Fruit fly (Drosophila melanogaster) whole organism, wandering third instar larva: Measurements from ENCODE around the gene ND-B17.2.
A peak's percentile ranks its signal among the peaks of the same experiment; 100 is the strongest.

Experiments used
- CG32264 ChIP-seq: fragments of 200-800 bp; sonication (Bioruptor generic); optimal IDR thresholded peaks from 2 replicates; lab custom pipeline; 2016; ENCODE audit warnings: missing biosample characterization, missing genetic modification characterization
- CG9705 ChIP-seq: fragments of 200-800 bp; sonication (Bioruptor generic); optimal IDR thresholded peaks from 2 replicates; lab custom pipeline; 2018; ENCODE audit warnings: missing biosample characterization, mild to moderate bottlenecking, missing genetic modification characterization
- CrebA ChIP-seq: fragments of 200-800 bp; sonication (Bioruptor generic); optimal IDR thresholded peaks from 2 replicates; lab custom pipeline; 2016; ENCODE audit warnings: missing biosample characterization, mild to moderate bottlenecking, missing genetic modification characterization, borderline replicate concordance
- Dfd ChIP-seq: fragments of >200 bp; optimal IDR thresholded peaks from 2 replicates; lab custom pipeline; 2017; ENCODE audit warnings: missing biosample characterization, missing genetic modification characterization
- Dif ChIP-seq: fragments of 200-275, 200-300 bp; sonication (Bioruptor generic); optimal IDR thresholded peaks from 2 replicates; lab custom pipeline; 2018; ENCODE audit warnings: missing biosample characterization, missing genetic modification characterization; ENCODE audit not compliant: partially characterized antibody
- GATAd ChIP-seq: sonication (Bioruptor generic); optimal IDR thresholded peaks from 2 replicates; lab custom pipeline; 2016; ENCODE audit warnings: missing biosample characterization, missing genetic modification characterization
- HLH106 ChIP-seq: fragments of 200-800 bp; optimal IDR thresholded peaks from 3 replicates; lab custom pipeline; 2019; ENCODE audit warnings: missing biosample characterization, mild to moderate bottlenecking, missing genetic modification characterization, moderate library complexity
- Hnf4 ChIP-seq: fragments of 200-800 bp; sonication (Bioruptor generic); optimal IDR thresholded peaks from 2 replicates; lab custom pipeline; 2016; ENCODE audit warnings: missing biosample characterization, mild to moderate bottlenecking, missing genetic modification characterization
- Hr83 ChIP-seq: fragments of 200-300 bp; sonication (Bioruptor generic); optimal IDR thresholded peaks from 2 replicates; lab custom pipeline; 2016; ENCODE audit warnings: missing biosample characterization, mild to moderate bottlenecking, missing genetic modification characterization, moderate library complexity; ENCODE audit not compliant: poor library complexity, severe bottlenecking
- Jra ChIP-seq: sonication (Bioruptor generic); optimal IDR thresholded peaks from 2 replicates; lab custom pipeline; 2016; ENCODE audit warnings: missing biosample characterization, missing genetic modification characterization
- N ChIP-seq: fragments of >200 bp; optimal IDR thresholded peaks from 2 replicates; lab custom pipeline; 2018; ENCODE audit warnings: missing biosample characterization, missing external identifiers, missing genetic modification characterization
- Rel ChIP-seq, 2 experiments: fragments of 200-800 bp; sonication (Bioruptor generic) in 1 of 2; optimal IDR thresholded peaks; 2 replicates in 1 of 2; 3 replicates in 1 of 2; lab custom pipeline; 2016 to 2019; ENCODE audit warnings: mild to moderate bottlenecking in 2 of 2, missing biosample characterization in 2 of 2, missing genetic modification characterization in 2 of 2, moderate library complexity in 1 of 2
- Sp1 ChIP-seq: fragments of 200-800 bp; sonication (Bioruptor generic); optimal IDR thresholded peaks from 3 replicates; lab custom pipeline; 2019; ENCODE audit warnings: missing biosample characterization, mild to moderate bottlenecking, missing genetic modification characterization, moderate library complexity
- Vsx2 ChIP-seq: fragments of 200-300, 225-300 bp; sonication (Bioruptor generic); optimal IDR thresholded peaks from 2 replicates; lab custom pipeline; 2018; ENCODE audit warnings: missing biosample characterization, missing genetic modification characterization; ENCODE audit not compliant: partially characterized antibody
- br ChIP-seq: fragments of 200-800 bp; sonication (Bioruptor generic); optimal IDR thresholded peaks from 2 replicates; lab custom pipeline; 2016; ENCODE audit warnings: missing biosample characterization, missing genetic modification characterization
- brk ChIP-seq: fragments of 200-800 bp; sonication (Bioruptor generic); optimal IDR thresholded peaks from 2 replicates; lab custom pipeline; 2016; ENCODE audit warnings: missing biosample characterization, mild to moderate bottlenecking, missing genetic modification characterization
- dl ChIP-seq, 2 experiments: fragments of 175-275, 200-275 bp in 1 of 2; fragments of 200-275 bp in 1 of 2; sonication (Bioruptor generic); optimal IDR thresholded peaks; lab custom pipeline; 2018; ENCODE audit warnings: mild to moderate bottlenecking in 2 of 2, missing biosample characterization in 2 of 2, missing genetic modification characterization in 2 of 2, moderate library complexity in 2 of 2; ENCODE audit not compliant: partially characterized antibody in 2 of 2, insufficient read depth in 1 of 2
- dmrt93B ChIP-seq: fragments of 200-800 bp; sonication (Bioruptor generic); optimal IDR thresholded peaks from 2 replicates; lab custom pipeline; 2018; ENCODE audit warnings: missing biosample characterization, mild to moderate bottlenecking, missing genetic modification characterization
- ey ChIP-seq: fragments of 200-800 bp; sonication (Bioruptor generic); optimal IDR thresholded peaks from 2 replicates; lab custom pipeline; 2016; ENCODE audit warnings: missing biosample characterization, missing genetic modification characterization
- foxo ChIP-seq, 2 experiments: fragments of 200-800 bp; sonication (Bioruptor generic); optimal IDR thresholded peaks; 2 replicates in 1 of 2; 3 replicates in 1 of 2; lab custom pipeline; 2016 to 2017; ENCODE audit warnings: missing biosample characterization in 2 of 2, missing genetic modification characterization in 2 of 2
- fru ChIP-seq: fragments of 200-800 bp; sonication (Bioruptor generic); optimal IDR thresholded peaks from 3 replicates; lab custom pipeline; 2016; ENCODE audit warnings: missing biosample characterization, mild to moderate bottlenecking, missing genetic modification characterization
- h ChIP-seq: fragments of 200-800 bp; sonication (Bioruptor generic); optimal IDR thresholded peaks from 3 replicates; lab custom pipeline; 2016; ENCODE audit warnings: missing biosample characterization, mild to moderate bottlenecking, missing genetic modification characterization
- lola ChIP-seq: fragments of >200 bp; optimal IDR thresholded peaks from 2 replicates; lab custom pipeline; 2017; ENCODE audit warnings: missing biosample characterization, missing genetic modification characterization
- pan ChIP-seq: fragments of >200 bp; optimal IDR thresholded peaks from 2 replicates; lab custom pipeline; 2017
- psq ChIP-seq: fragments of 200-800 bp; sonication (Bioruptor generic); optimal IDR thresholded peaks from 3 replicates; lab custom pipeline; 2017; ENCODE audit warnings: missing biosample characterization, mild to moderate bottlenecking, missing genetic modification characterization, moderate library complexity
- sage ChIP-seq: fragments of 200-800 bp; sonication (Bioruptor generic); optimal IDR thresholded peaks from 2 replicates; lab custom pipeline; 2016; ENCODE audit warnings: missing biosample characterization, mild to moderate bottlenecking, missing genetic modification characterization
- sv ChIP-seq: fragments of 200-800 bp; sonication (Bioruptor generic); optimal IDR thresholded peaks from 3 replicates; lab custom pipeline; 2016; ENCODE audit warnings: missing biosample characterization, missing genetic modification characterization
- tai ChIP-seq: sonication (Bioruptor generic); optimal IDR thresholded peaks from 2 replicates; lab custom pipeline; 2016; ENCODE audit warnings: missing biosample characterization, missing genetic modification characterization
- usp ChIP-seq: fragments of >200 bp; optimal IDR thresholded peaks from 2 replicates; lab custom pipeline; 2017; ENCODE audit warnings: missing biosample characterization, missing genetic modification characterization

Gene ND-B17.2

DNA sequence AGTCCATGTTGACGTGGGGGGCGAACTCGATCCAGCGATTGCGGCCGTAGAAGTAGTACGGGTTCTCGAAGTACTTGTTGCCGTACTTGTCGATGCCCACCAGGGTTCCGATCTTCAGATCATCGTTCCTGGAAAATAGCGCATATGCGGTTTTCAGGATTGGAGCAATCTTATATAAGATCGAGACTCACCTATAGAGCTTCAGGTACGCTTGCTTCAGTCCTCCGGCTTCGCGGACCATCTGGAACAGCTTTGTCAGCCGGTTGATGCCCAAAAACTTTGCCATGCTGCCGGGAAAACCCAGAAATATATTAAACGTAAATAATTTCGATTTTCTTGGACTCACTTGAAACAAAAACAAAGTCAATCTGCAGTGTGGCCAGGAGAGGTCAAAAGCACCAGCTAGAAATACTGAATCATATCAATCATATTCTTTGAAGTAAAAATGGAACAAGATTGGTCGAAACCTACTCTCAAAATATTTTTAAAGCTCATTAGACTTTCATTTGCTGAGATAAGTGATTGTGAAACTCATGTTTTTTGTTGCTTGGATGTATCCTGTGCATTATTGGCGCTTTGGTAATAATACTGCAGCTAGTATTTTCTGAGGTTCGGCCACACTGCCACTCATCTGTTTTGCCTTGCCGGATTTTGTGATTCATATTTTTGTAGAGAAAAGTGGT, at the start of gene ND-B17.2, which contains the start of gene Arpc5:
Gene ND-B17.2, minus strand, starts transcription at position 504 of the 683 bp plus-strand sequence.
Gene Arpc5, plus strand, starts transcription at position 624 of the 683 bp plus-strand sequence.
- TF ChIP-seq HLH106 (peak; percentile 25), fru (GFP tag; lab: Kevin White, UChicago) (no peak), Rel (GFP tag; optimal IDR thresholded peaks at IDR 0.05; lab: Kevin White, UChicago) (no peak), Rel (tag; optimal IDR thresholded peaks at IDR 0.05; lab: Kevin White, UChicago) (peak; percentile 50)

DNA sequence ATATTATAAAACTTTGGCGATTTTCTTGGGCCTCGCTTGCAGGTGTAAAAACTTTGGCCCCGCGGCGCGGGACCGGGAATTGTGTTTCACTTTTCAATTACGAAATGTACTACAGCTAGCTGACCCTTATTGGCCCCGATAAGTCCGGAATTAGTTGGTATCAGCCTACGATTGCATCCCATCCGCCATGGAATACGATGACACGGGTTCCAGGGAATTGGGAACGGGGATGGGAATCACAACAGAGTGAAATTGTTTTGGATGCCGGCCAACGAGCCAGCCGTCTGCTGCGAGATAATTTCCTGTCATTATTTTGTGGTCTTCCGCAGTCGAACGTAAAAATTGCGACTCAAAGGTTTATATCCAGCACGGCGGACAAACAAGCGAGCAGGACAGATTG, 48.8 kb upstream of the ND-B17.2 start:
- TF ChIP-seq dl (GFP tag; optimal IDR thresholded peaks at IDR 0.05; lab: Kevin White, UChicago; ENCODE audit: insufficient read depth in 1 of 2, partially characterized antibody in 2 of 2) = no peak
- TF ChIP-seq tai (GFP tag; lab: Kevin White, UChicago) = no peak
- no peak for TF ChIP-seq CG32264
- TF ChIP-seq psq (GFP tag; lab: Kevin White, UChicago) = no peak
- TF ChIP-seq br (GFP tag; lab: Kevin White, UChicago) = no peak
- no peak for TF ChIP-seq sage (GFP tag; lab: Kevin White, UChicago)
- TF ChIP-seq h = no peak
- TF ChIP-seq Hr83 (GFP tag; lab: Kevin White, UChicago) = no peak
- TF ChIP-seq Jra (GFP tag; lab: Kevin White, UChicago) = no peak
- TF ChIP-seq GATAd (GFP tag; lab: Kevin White, UChicago) = no peak
- TF ChIP-seq CrebA (GFP tag; lab: Kevin White, UChicago) = no peak
- no peak for TF ChIP-seq N (GFP tag; lab: Kevin White, UChicago)
- TF ChIP-seq lola (GFP tag; lab: Kevin White, UChicago) = no peak
- TF ChIP-seq, all 38 proteins: peak for 0

DNA sequence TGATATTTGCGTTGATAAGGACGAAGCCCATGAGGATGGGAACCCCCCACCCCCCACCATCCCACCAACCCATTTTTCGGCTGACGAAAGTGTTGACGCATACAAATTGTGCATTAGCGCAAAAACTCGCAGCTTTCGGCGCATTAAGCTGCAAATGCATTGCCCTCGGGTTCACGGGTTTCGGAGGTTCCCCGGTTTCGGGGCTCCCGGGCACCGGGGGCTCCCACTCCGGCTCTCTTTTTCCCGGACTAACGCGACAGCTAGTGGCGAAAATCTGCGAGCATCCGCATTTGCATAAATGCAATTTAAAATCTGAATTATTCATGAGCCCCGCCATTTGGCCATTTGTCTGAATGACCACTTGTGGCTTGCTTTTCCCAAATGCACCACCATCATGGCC, 47.5 kb upstream of the ND-B17.2 start:
- TF ChIP-seq brk (GFP tag; lab: Kevin White, UChicago) (no peak), CG32264 (no peak), Dfd (GFP tag; lab: Kevin White, UChicago) (peak; percentile 91), GATAd (GFP tag; lab: Kevin White, UChicago) (no peak), Vsx2 (GFP tag; lab: Kevin White, UChicago) (no peak), N (GFP tag; lab: Kevin White, UChicago) (no peak), CrebA (GFP tag; lab: Kevin White, UChicago) (no peak), foxo (GFP tag; optimal IDR thresholded peaks at IDR 0.05; lab: Kevin White, UChicago) (no peak)

DNA sequence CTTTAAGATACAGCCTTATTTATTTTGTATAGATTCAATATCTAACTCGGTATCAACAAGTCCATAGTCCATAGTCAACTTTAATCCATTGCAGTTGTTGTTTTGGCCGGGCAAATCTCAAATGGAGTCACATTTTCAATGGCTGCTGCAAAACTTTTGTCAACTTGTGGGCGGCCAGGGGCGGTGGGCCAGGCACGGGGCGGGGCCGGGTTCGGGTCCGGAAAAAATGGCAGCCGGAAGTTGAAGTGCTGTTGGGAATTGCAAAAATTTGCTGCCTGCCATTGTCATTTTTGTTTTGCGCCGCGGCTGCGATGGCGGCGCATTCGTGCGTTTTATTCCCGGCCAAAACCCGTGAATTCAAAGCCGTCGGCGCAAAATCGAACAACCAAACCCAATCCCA, 44.0 kb upstream of the ND-B17.2 start:
- TF ChIP-seq CG9705 (GFP tag; lab: Kevin White, UChicago) (no peak), Sp1 (no peak), GATAd (GFP tag; lab: Kevin White, UChicago) (no peak), foxo (GFP tag; optimal IDR thresholded peaks at IDR 0.05; lab: Kevin White, UChicago) (no peak), psq (GFP tag; lab: Kevin White, UChicago) (no peak), Dif (no peak), Dfd (GFP tag; lab: Kevin White, UChicago) (peak; percentile 99)

DNA sequence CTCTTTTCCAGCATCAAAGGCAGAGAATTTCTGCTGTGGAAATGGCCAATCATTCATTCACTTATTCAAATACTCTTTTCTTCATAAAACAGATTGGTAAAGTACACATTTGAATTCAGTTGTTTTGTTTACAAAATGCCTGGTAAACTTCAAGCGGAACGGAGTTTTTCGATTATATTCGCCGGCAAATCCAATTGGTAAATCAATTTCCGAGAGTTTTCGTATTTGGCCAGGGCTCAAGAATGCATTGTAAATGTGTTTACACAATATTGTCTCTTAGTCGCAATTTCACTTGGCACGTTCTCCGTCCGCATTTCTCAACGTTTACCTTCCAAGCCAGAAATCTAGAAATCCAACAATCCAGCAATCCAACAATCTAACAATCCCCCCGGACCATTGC, 39.9 kb upstream of the ND-B17.2 start, which contains the start of gene CG43403:
Gene CG43403, plus strand, starts transcription at position 301 of the 400 bp plus-strand sequence.
- TF ChIP-seq Dfd (GFP tag; lab: Kevin White, UChicago) (no peak), Hnf4 (GFP tag; lab: Kevin White, UChicago) (no peak), tai (GFP tag; lab: Kevin White, UChicago) (no peak), CrebA (GFP tag; lab: Kevin White, UChicago) (no peak), br (GFP tag; lab: Kevin White, UChicago) (no peak), pan (lab: Kevin White, UChicago) (no peak), sage (GFP tag; lab: Kevin White, UChicago) (no peak), ey (no peak), fru (GFP tag; lab: Kevin White, UChicago) (no peak), dmrt93B (GFP tag; lab: Kevin White, UChicago) (no peak), usp (GFP tag; lab: Kevin White, UChicago) (no peak), sv (no peak), psq (GFP tag; lab: Kevin White, UChicago) (no peak)
